Worm (Caenorhabditis elegans) whole organism, L1 larva: ENCODE measurements around the gene D1086.1.

Source experiments
- ceh-63 ChIP-seq: fragments of 200-800 bp; sonication (Bioruptor generic); optimal IDR thresholded peaks from 2 replicates; lab custom pipeline; 2018; ENCODE audit warnings: mild to moderate bottlenecking, missing genetic modification characterization, missing compliant biosample characterization
- ceh-82 ChIP-seq, 3 experiments: fragments of 150-350 bp in 1 of 3; sonication (generic microtip) in 2 of 3; optimal IDR thresholded peaks; 2 replicates each; lab custom pipeline; 2014 to 2017; ENCODE audit warnings: missing biosample characterization in 3 of 3, missing genetic modification characterization in 3 of 3
- ceh-90 ChIP-seq: sonication (generic microtip); optimal IDR thresholded peaks from 2 replicates; lab custom pipeline; 2016; ENCODE audit warnings: missing genetic modification characterization, missing compliant biosample characterization
- ces-1 ChIP-seq: fragments of 150-350 bp; optimal IDR thresholded peaks from 2 replicates; lab custom pipeline; 2014; ENCODE audit warnings: missing biosample characterization, missing genetic modification reagents, missing genetic modification characterization
- dpl-1 ChIP-seq, 3 experiments: fragments of 150-350 bp in 2 of 3; sonication (generic microtip) in 1 of 3; optimal IDR thresholded peaks; 2 replicates each; lab custom pipeline; 2014 to 2017; ENCODE audit warnings: missing biosample characterization in 3 of 3, missing genetic modification characterization in 3 of 3, missing genetic modification reagents in 3 of 3
- dsc-1 ChIP-seq: sonication (generic microtip); optimal IDR thresholded peaks from 2 replicates; lab custom pipeline; 2016; ENCODE audit warnings: mild to moderate bottlenecking, missing genetic modification characterization, missing compliant biosample characterization
- efl-1 ChIP-seq, 4 experiments: fragments of 150-350 bp; optimal IDR thresholded peaks in 3 of 4; peaks in 1 of 4; 1 replicate in 1 of 4; 2 replicates in 3 of 4; lab custom pipeline; 2014; ENCODE audit warnings: missing biosample characterization in 2 of 4, missing genetic modification characterization in 2 of 4, missing genetic modification reagents in 2 of 4
- efl-3 ChIP-seq: fragments of 200-800 bp; sonication (Bioruptor generic); optimal IDR thresholded peaks from 2 replicates; lab custom pipeline; 2018; ENCODE audit warnings: mild to moderate bottlenecking, missing genetic modification characterization, missing compliant biosample characterization
- elt-3 ChIP-seq, 6 experiments: fragments of 150-350 bp in 1 of 6; sonication (generic microtip); optimal IDR thresholded peaks; 2 replicates each; lab custom pipeline; 2017 to 2018; ENCODE audit warnings: missing biosample characterization in 6 of 6, missing genetic modification characterization in 6 of 6, inconsistent platforms in 1 of 6
- fkh-10 ChIP-seq: sonication (generic microtip); optimal IDR thresholded peaks from 2 replicates; lab custom pipeline; 2017; ENCODE audit warnings: missing biosample characterization, missing genetic modification reagents, missing genetic modification characterization
- fkh-8 ChIP-seq: sonication (generic microtip); optimal IDR thresholded peaks from 2 replicates; lab custom pipeline; 2016; ENCODE audit warnings: mild to moderate bottlenecking, missing genetic modification characterization, missing compliant biosample characterization
- isw-1 ChIP-seq: fragments of 200-800 bp; sonication (Bioruptor generic); IDR thresholded peaks from 2 replicates; pipeline ENCODE4 v1.3.6; 2022; ENCODE audit warnings: missing genetic modification characterization, missing compliant biosample characterization
- jun-1 ChIP-seq: fragments of 150-350 bp; optimal IDR thresholded peaks from 2 replicates; lab custom pipeline; 2014; ENCODE audit warnings: missing biosample characterization, missing genetic modification reagents, missing genetic modification characterization
- lin-14 ChIP-seq: fragments of 200-800 bp; sonication (Bioruptor generic); optimal IDR thresholded peaks from 2 replicates; lab custom pipeline; 2018; ENCODE audit warnings: mild to moderate bottlenecking, missing genetic modification characterization, moderate library complexity, missing compliant biosample characterization
- lin-35 ChIP-seq, 2 experiments: fragments of 150-350 bp; optimal IDR thresholded peaks; 2 replicates each; lab custom pipeline; 2014; ENCODE audit warnings: missing biosample characterization in 2 of 2, missing genetic modification characterization in 2 of 2, missing genetic modification reagents in 2 of 2
- lsy-2 ChIP-seq, 2 experiments: fragments of 150-350 bp; optimal IDR thresholded peaks; 2 replicates each; lab custom pipeline; 2014; ENCODE audit warnings: missing biosample characterization in 2 of 2, missing genetic modification characterization in 2 of 2
- mab-9 ChIP-seq: fragments of 200-800 bp; sonication (Bioruptor generic); IDR thresholded peaks from 2 replicates; pipeline ENCODE4 v1.3.6; 2022; ENCODE audit warnings: missing genetic modification reagents, missing genetic modification characterization, missing compliant biosample characterization
- mdl-1 ChIP-seq, 2 experiments: fragments of 150-350 bp; optimal IDR thresholded peaks; 2 replicates each; lab custom pipeline; 2014 to 2017; ENCODE audit warnings: missing biosample characterization in 2 of 2, missing genetic modification characterization in 2 of 2, inconsistent platforms in 1 of 2
- mef-2 ChIP-seq: fragments of 150-350 bp; optimal IDR thresholded peaks from 2 replicates; lab custom pipeline; 2014; ENCODE audit warnings: missing biosample characterization, missing genetic modification characterization
- mep-1 ChIP-seq: fragments of 150-350 bp; optimal IDR thresholded peaks from 2 replicates; lab custom pipeline; 2014; ENCODE audit warnings: missing biosample characterization, missing genetic modification characterization
- nhr-11 ChIP-seq: fragments of 150-350 bp; optimal IDR thresholded peaks from 2 replicates; lab custom pipeline; 2014; ENCODE audit warnings: missing biosample characterization, missing genetic modification characterization
- nhr-12 ChIP-seq: sonication (generic microtip); optimal IDR thresholded peaks from 2 replicates; lab custom pipeline; 2017; ENCODE audit warnings: missing biosample characterization, missing genetic modification characterization
- nhr-28 ChIP-seq: fragments of 150-350 bp; optimal IDR thresholded peaks from 2 replicates; lab custom pipeline; 2014; ENCODE audit warnings: missing biosample characterization, missing genetic modification characterization
- nhr-47 ChIP-seq: sonication (generic microtip); optimal IDR thresholded peaks from 2 replicates; lab custom pipeline; 2016; ENCODE audit warnings: mild to moderate bottlenecking, missing genetic modification characterization, moderate library complexity, missing compliant biosample characterization
- nhr-71 ChIP-seq: sonication (generic microtip); optimal IDR thresholded peaks from 2 replicates; lab custom pipeline; 2016; ENCODE audit warnings: mild to moderate bottlenecking, missing genetic modification characterization, moderate library complexity, missing compliant biosample characterization
- nhr-84 ChIP-seq: sonication (generic microtip); optimal IDR thresholded peaks from 2 replicates; lab custom pipeline; 2017; ENCODE audit warnings: missing biosample characterization, missing genetic modification characterization
- nhr-90 ChIP-seq: sonication (generic microtip); optimal IDR thresholded peaks from 2 replicates; lab custom pipeline; 2016; ENCODE audit warnings: mild to moderate bottlenecking, missing genetic modification characterization, missing compliant biosample characterization; ENCODE audit not compliant: poor library complexity
- pqm-1 ChIP-seq: sonication (generic microtip); optimal IDR thresholded peaks from 3 replicates; lab custom pipeline; 2017; ENCODE audit warnings: missing biosample characterization, missing genetic modification characterization
- skn-1 ChIP-seq: fragments of 150-350 bp; optimal IDR thresholded peaks from 2 replicates; lab custom pipeline; 2014; ENCODE audit warnings: missing biosample characterization, missing genetic modification characterization
- sox-4 ChIP-seq: sonication (generic microtip); optimal IDR thresholded peaks from 2 replicates; lab custom pipeline; 2016; ENCODE audit warnings: missing genetic modification characterization, missing compliant biosample characterization
- swsn-7 ChIP-seq: sonication (generic microtip); optimal IDR thresholded peaks from 2 replicates; lab custom pipeline; 2016; ENCODE audit warnings: missing genetic modification characterization, missing compliant biosample characterization
- tbx-2 ChIP-seq: sonication (generic microtip); optimal IDR thresholded peaks from 2 replicates; lab custom pipeline; 2016; ENCODE audit warnings: missing genetic modification characterization, missing compliant biosample characterization
- unc-86 ChIP-seq: sonication (generic microtip); optimal IDR thresholded peaks from 2 replicates; lab custom pipeline; 2016; ENCODE audit warnings: missing genetic modification characterization, missing compliant biosample characterization
- vab-15 ChIP-seq: sonication (generic microtip); optimal IDR thresholded peaks from 2 replicates; lab custom pipeline; 2017; ENCODE audit warnings: missing genotype, mild to moderate bottlenecking, missing genetic modification characterization, missing compliant biosample characterization
- zag-1 ChIP-seq: fragments of 150-350 bp; optimal IDR thresholded peaks from 2 replicates; lab custom pipeline; 2014; ENCODE audit warnings: missing biosample characterization, missing genetic modification characterization

The D1086.1 gene

ce11 chrV:14143634-14144033 lies 45.0 kb downstream of the D1086.1 start:
- TF ChIP-seq dsc-1 (tag; lab: Kevin White, UChicago) (peak; percentile 12), nhr-71 (tag; lab: Kevin White, UChicago) (peak; percentile 53), tbx-2 (peak; percentile 34), lin-14 (GFP tag; lab: Kevin White, UChicago) (peak; percentile 93), sox-4 (tag; lab: Kevin White, UChicago) (no peak), ceh-63 (GFP tag; lab: Kevin White, UChicago) (no peak), mab-9 (GFP tag; lab: Robert Waterston, UW) (peak; percentile 53; the same call in 1 of the 2 replicates), mef-2 (tag; lab: Kevin White, UChicago) (no peak), elt-3 (tag; optimal IDR thresholded peaks at IDR 0.05; lab: Kevin White, UChicago) (no peak), lin-35 (GFP tag; optimal IDR thresholded peaks at IDR 0.05; lab: Kevin White, UChicago) (peak in 1 of 2 experiments; percentile 34), dpl-1 (GFP tag; optimal IDR thresholded peaks at IDR 0.05; lab: Kevin White, UChicago) (peak in 1 of 3 experiments; percentile 21), nhr-47 (peak; percentile 59), nhr-11 (tag; lab: Kevin White, UChicago) (no peak), zag-1 (tag; lab: Kevin White, UChicago) (no peak), nhr-12 (tag; lab: Kevin White, UChicago) (no peak), swsn-7 (tag; lab: Kevin White, UChicago) (peak; percentile 3), fkh-10 (GFP tag; lab: Kevin White, UChicago) (peak; percentile 58), lsy-2 (tag; optimal IDR thresholded peaks at IDR 0.05; lab: Kevin White, UChicago) (peak in 1 of 2 experiments; percentile 53), fkh-8 (tag; lab: Kevin White, UChicago) (peak; percentile 63), mep-1 (tag; lab: Kevin White, UChicago) (peak; percentile 23), nhr-84 (tag; lab: Kevin White, UChicago) (no peak), isw-1 (GFP tag; lab: Robert Waterston, UW) (peak; percentile 16; the same call in 1 of the 2 replicates), ceh-82 (tag; optimal IDR thresholded peaks at IDR 0.05; lab: Kevin White, UChicago) (peak in 2 of 3 experiments; percentile 33 to 53), ceh-90 (tag; lab: Kevin White, UChicago) (no peak), efl-1 (optimal IDR thresholded peaks at IDR 0.05; lab: Kevin White, UChicago) (peak; percentile 25 to 31), efl-1 (GFP tag; optimal IDR thresholded peaks at IDR 0.05 in 1 of 2; lab: Kevin White, UChicago) (peak in 1 of 2 experiments; percentile 62), nhr-90 (tag; lab: Kevin White, UChicago) (no peak), unc-86 (tag; lab: Kevin White, UChicago) (peak; percentile 56), ces-1 (no peak), mdl-1 (tag; optimal IDR thresholded peaks at IDR 0.05; lab: Kevin White, UChicago) (no peak), jun-1 (tag; lab: Kevin White, UChicago) (no peak)
- TF ChIP-seq, all 84 proteins: peak for 17

- TF ChIP-seq nhr-90 (tag; lab: Kevin White, UChicago) (no peak), lin-14 (GFP tag; lab: Kevin White, UChicago) (no peak), mep-1 (tag; lab: Kevin White, UChicago) (no peak), vab-15 (tag; lab: Kevin White, UChicago) (no peak), pqm-1 (tag; lab: Kevin White, UChicago) (no peak), nhr-12 (tag; lab: Kevin White, UChicago) (no peak), nhr-28 (tag; lab: Kevin White, UChicago) (no peak), elt-3 (tag; optimal IDR thresholded peaks at IDR 0.05; lab: Kevin White, UChicago) (no peak), nhr-84 (tag; lab: Kevin White, UChicago) (no peak), efl-3 (no peak), ces-1 (no peak), jun-1 (tag; lab: Kevin White, UChicago) (no peak), skn-1 (tag; lab: Kevin White, UChicago) (no peak), ceh-90 (tag; lab: Kevin White, UChicago) (no peak)
Measured at ce11 chrV:14145267-14145666, 46.6 kb downstream of the D1086.1 start, which contains the start of gene par-1. par-1 (minus strand) TSS chrV:14145367.

ce11 chrV:14146199-14146598 lies 47.5 kb downstream of the D1086.1 start, which contains the start of gene acs-10:
acs-10 (plus strand) TSS chrV:14146499.
- TF ChIP-seq skn-1 (tag; lab: Kevin White, UChicago) (no peak), fkh-8 (tag; lab: Kevin White, UChicago) (no peak)
